Fruit fly (Drosophila melanogaster): ENCODE data around the gene MED30.

MED30 gene

dm6 chr3L:637329-638030 is 16.4 kb downstream of the MED30 start (continued):
- peak; percentile 58 for TF ChIP-seq D19B (GFP tag; optimal IDR thresholded peaks at IDR 0.05)
- no peak for TF ChIP-seq ttk (GFP tag; IDR thresholded peaks at IDR 0.05)
- TF ChIP-seq CG8290 (GFP tag; optimal IDR thresholded peaks at IDR 0.05) = no peak
- peak in 1 of 2 experiments; percentile 46 for TF ChIP-seq CG8290 (tag; optimal IDR thresholded peaks at IDR 0.05)
- TF ChIP-seq hkb (optimal IDR thresholded peaks at IDR 0.05) = peak; percentile 11
- TF ChIP-seq hkb (GFP tag; IDR thresholded peaks at IDR 0.05) = no peak
- TF ChIP-seq mirr (GFP tag; optimal IDR thresholded peaks at IDR 0.05) = peak; percentile 57
- peak; percentile 63 for TF ChIP-seq CG34376 (GFP tag; optimal IDR thresholded peaks at IDR 0.05)
- TF ChIP-seq Atf-2 (GFP tag; optimal IDR thresholded peaks at IDR 0.05) = no peak
- TF ChIP-seq Atf6 (GFP tag; IDR thresholded peaks at IDR 0.05) = 0 out of 2 replicates have a peak, but pooled peaks have one; percentile 15
- TF ChIP-seq dysf (GFP tag; IDR thresholded peaks at IDR 0.05) = no peak
- no peak for TF ChIP-seq pan (optimal IDR thresholded peaks at IDR 0.05)
- peak in 1 of 2 experiments; percentile 20 for TF ChIP-seq pan (GFP tag; optimal IDR thresholded peaks at IDR 0.05 in 1 of 2, IDR thresholded peaks at IDR 0.05 in 1 of 2)

- TF ChIP-seq otp (GFP tag; IDR thresholded peaks at IDR 0.05) (peak; percentile 78; the same call in 2 of the 3 replicates), stwl (tag; optimal IDR thresholded peaks at IDR 0.05) (peak; percentile 14), tll (GFP tag; optimal IDR thresholded peaks at IDR 0.05) (no peak), CG10321 (GFP tag; IDR thresholded peaks at IDR 0.05) (no peak), CG14860 (GFP tag; IDR thresholded peaks at IDR 0.05; ENCODE audit: partially characterized antibody) (0 out of 3 replicates have a peak, but pooled peaks have one; percentile 27), CG3726 (GFP tag; IDR thresholded peaks at IDR 0.05) (0 out of 3 replicates have a peak, but pooled peaks have one; percentile 54), CG2875 (GFP tag; optimal IDR thresholded peaks at IDR 0.05) (peak; percentile 71), luna (GFP tag; optimal IDR thresholded peaks at IDR 0.05) (no peak), Bgb (GFP tag; IDR thresholded peaks at IDR 0.05; ENCODE audit: partially characterized antibody) (no peak), disco-r (GFP tag; optimal IDR thresholded peaks at IDR 0.05) (no peak), pnt (GFP tag; optimal IDR thresholded peaks at IDR 0.05) (peak; percentile 20), mam (GFP tag; optimal IDR thresholded peaks at IDR 0.05) (no peak), Hr78 (GFP tag; optimal IDR thresholded peaks at IDR 0.05) (no peak), Chrac-16 (GFP tag; optimal IDR thresholded peaks at IDR 0.05) (peak; percentile 51), dati (GFP tag; IDR thresholded peaks at IDR 0.05) (no peak), CG5953 (GFP tag; IDR thresholded peaks at IDR 0.05) (peak; percentile 57; the same call in 1 of the 2 replicates), tna (GFP tag; IDR thresholded peaks at IDR 0.05; ENCODE audit: partially characterized antibody) (no peak), bcd (GFP tag; optimal IDR thresholded peaks at IDR 0.05) (peak; percentile 29), scrt (GFP tag; optimal IDR thresholded peaks at IDR 0.05) (no peak), Fer3 (tag; optimal IDR thresholded peaks at IDR 0.05) (no peak), tio (GFP tag; optimal IDR thresholded peaks at IDR 0.05) (peak; percentile 58), abd-A (tag; optimal IDR thresholded peaks at IDR 0.05) (no peak), CG8281 (tag; optimal IDR thresholded peaks at IDR 0.05) (peak; percentile 5), pho (GFP tag; optimal IDR thresholded peaks at IDR 0.05) (no peak), CG11696 (GFP tag; IDR thresholded peaks at IDR 0.05) (0 out of 2 replicates have a peak, but pooled peaks have one; percentile 43), CG10959 (GFP tag; IDR thresholded peaks at IDR 0.05) (peak; percentile 65), lola (GFP tag; optimal IDR thresholded peaks at IDR 0.05) (peak in 1 of 3 experiments; percentile 64), CG10565 (GFP tag; optimal IDR thresholded peaks at IDR 0.05) (no peak), dmrt11E (tag; optimal IDR thresholded peaks at IDR 0.05) (peak; percentile 71), emc (GFP tag; optimal IDR thresholded peaks at IDR 0.05) (no peak), CG30020 (tag; optimal IDR thresholded peaks at IDR 0.05) (no peak), ewg (GFP tag; optimal IDR thresholded peaks at IDR 0.05) (peak; percentile 57), nerfin-2 (GFP tag; IDR thresholded peaks at IDR 0.05; ENCODE audit: partially characterized antibody) (no peak), bigmax (GFP tag; optimal IDR thresholded peaks at IDR 0.05) (no peak), aop (GFP tag; IDR thresholded peaks at IDR 0.05) (no peak), slou (GFP tag; optimal IDR thresholded peaks at IDR 0.05) (no peak)
Measured at dm6 chr3L:636434-636833, 17.5 kb downstream of the MED30 start.

Measured in whole organism, embryonic.